Fruit fly (Drosophila melanogaster) whole organism, wandering third instar larva: ENCODE results near the gene CG9626.
A peak's percentile ranks its signal among the peaks of the same experiment; 100 is the strongest.

Experiments
- Abd-B ChIP-seq: fragments of >200 bp; optimal IDR thresholded peaks from 2 replicates; lab custom pipeline; 2017; ENCODE audit warnings: missing biosample characterization, missing genetic modification characterization
- CG32264 ChIP-seq: fragments of 200-800 bp; sonication (Bioruptor generic); optimal IDR thresholded peaks from 2 replicates; lab custom pipeline; 2016; ENCODE audit warnings: missing biosample characterization, missing genetic modification characterization
- CG9705 ChIP-seq: fragments of 200-800 bp; sonication (Bioruptor generic); optimal IDR thresholded peaks from 2 replicates; lab custom pipeline; 2018; ENCODE audit warnings: missing biosample characterization, mild to moderate bottlenecking, missing genetic modification characterization
- CrebA ChIP-seq: fragments of 200-800 bp; sonication (Bioruptor generic); optimal IDR thresholded peaks from 2 replicates; lab custom pipeline; 2016; ENCODE audit warnings: missing biosample characterization, mild to moderate bottlenecking, missing genetic modification characterization, borderline replicate concordance
- Dfd ChIP-seq: fragments of >200 bp; optimal IDR thresholded peaks from 2 replicates; lab custom pipeline; 2017; ENCODE audit warnings: missing biosample characterization, missing genetic modification characterization
- Dif ChIP-seq: fragments of 200-275, 200-300 bp; sonication (Bioruptor generic); optimal IDR thresholded peaks from 2 replicates; lab custom pipeline; 2018; ENCODE audit warnings: missing biosample characterization, missing genetic modification characterization; ENCODE audit not compliant: partially characterized antibody
- GATAd ChIP-seq: sonication (Bioruptor generic); optimal IDR thresholded peaks from 2 replicates; lab custom pipeline; 2016; ENCODE audit warnings: missing biosample characterization, missing genetic modification characterization
- HLH106 ChIP-seq: fragments of 200-800 bp; optimal IDR thresholded peaks from 3 replicates; lab custom pipeline; 2019; ENCODE audit warnings: missing biosample characterization, mild to moderate bottlenecking, missing genetic modification characterization, moderate library complexity
- Hnf4 ChIP-seq: fragments of 200-800 bp; sonication (Bioruptor generic); optimal IDR thresholded peaks from 2 replicates; lab custom pipeline; 2016; ENCODE audit warnings: missing biosample characterization, mild to moderate bottlenecking, missing genetic modification characterization
- Hr78 ChIP-seq: fragments of >200 bp; optimal IDR thresholded peaks from 2 replicates; lab custom pipeline; 2017; ENCODE audit warnings: missing biosample characterization, missing genetic modification characterization
- Hr83 ChIP-seq: fragments of 200-300 bp; sonication (Bioruptor generic); optimal IDR thresholded peaks from 2 replicates; lab custom pipeline; 2016; ENCODE audit warnings: missing biosample characterization, mild to moderate bottlenecking, missing genetic modification characterization, moderate library complexity; ENCODE audit not compliant: poor library complexity, severe bottlenecking
- Jra ChIP-seq: sonication (Bioruptor generic); optimal IDR thresholded peaks from 2 replicates; lab custom pipeline; 2016; ENCODE audit warnings: missing biosample characterization, missing genetic modification characterization
- Mio ChIP-seq: sonication (Bioruptor generic); optimal IDR thresholded peaks from 2 replicates; lab custom pipeline; 2016; ENCODE audit warnings: missing biosample characterization, missing genetic modification characterization
- Myc ChIP-seq: fragments of >200 bp; optimal IDR thresholded peaks from 2 replicates; lab custom pipeline; 2017
- N ChIP-seq: fragments of >200 bp; optimal IDR thresholded peaks from 2 replicates; lab custom pipeline; 2018; ENCODE audit warnings: missing biosample characterization, missing external identifiers, missing genetic modification characterization
- OdsH ChIP-seq: fragments of 200-800 bp; sonication (Bioruptor generic); optimal IDR thresholded peaks from 2 replicates; lab custom pipeline; 2016; ENCODE audit warnings: missing biosample characterization, mild to moderate bottlenecking, missing genetic modification characterization
- Rel ChIP-seq, 2 experiments: fragments of 200-800 bp; sonication (Bioruptor generic) in 1 of 2; optimal IDR thresholded peaks; 2 replicates in 1 of 2; 3 replicates in 1 of 2; lab custom pipeline; 2016 to 2019; ENCODE audit warnings: mild to moderate bottlenecking in 2 of 2, missing biosample characterization in 2 of 2, missing genetic modification characterization in 2 of 2, moderate library complexity in 1 of 2
- Sp1 ChIP-seq: fragments of 200-800 bp; sonication (Bioruptor generic); optimal IDR thresholded peaks from 3 replicates; lab custom pipeline; 2019; ENCODE audit warnings: missing biosample characterization, mild to moderate bottlenecking, missing genetic modification characterization, moderate library complexity
- Vsx2 ChIP-seq: fragments of 200-300, 225-300 bp; sonication (Bioruptor generic); optimal IDR thresholded peaks from 2 replicates; lab custom pipeline; 2018; ENCODE audit warnings: missing biosample characterization, missing genetic modification characterization; ENCODE audit not compliant: partially characterized antibody
- br ChIP-seq: fragments of 200-800 bp; sonication (Bioruptor generic); optimal IDR thresholded peaks from 2 replicates; lab custom pipeline; 2016; ENCODE audit warnings: missing biosample characterization, missing genetic modification characterization
- brk ChIP-seq: fragments of 200-800 bp; sonication (Bioruptor generic); optimal IDR thresholded peaks from 2 replicates; lab custom pipeline; 2016; ENCODE audit warnings: missing biosample characterization, mild to moderate bottlenecking, missing genetic modification characterization
- dmrt93B ChIP-seq: fragments of 200-800 bp; sonication (Bioruptor generic); optimal IDR thresholded peaks from 2 replicates; lab custom pipeline; 2018; ENCODE audit warnings: missing biosample characterization, mild to moderate bottlenecking, missing genetic modification characterization
- dsf ChIP-seq: sonication (Bioruptor generic); optimal IDR thresholded peaks from 2 replicates; lab custom pipeline; 2016; ENCODE audit warnings: missing biosample characterization, missing genetic modification characterization, borderline replicate concordance
- ey ChIP-seq: fragments of 200-800 bp; sonication (Bioruptor generic); optimal IDR thresholded peaks from 2 replicates; lab custom pipeline; 2016; ENCODE audit warnings: missing biosample characterization, missing genetic modification characterization
- foxo ChIP-seq, 2 experiments: fragments of 200-800 bp; sonication (Bioruptor generic); optimal IDR thresholded peaks; 2 replicates in 1 of 2; 3 replicates in 1 of 2; lab custom pipeline; 2016 to 2017; ENCODE audit warnings: missing biosample characterization in 2 of 2, missing genetic modification characterization in 2 of 2
- fru ChIP-seq: fragments of 200-800 bp; sonication (Bioruptor generic); optimal IDR thresholded peaks from 3 replicates; lab custom pipeline; 2016; ENCODE audit warnings: missing biosample characterization, mild to moderate bottlenecking, missing genetic modification characterization
- h ChIP-seq: fragments of 200-800 bp; sonication (Bioruptor generic); optimal IDR thresholded peaks from 3 replicates; lab custom pipeline; 2016; ENCODE audit warnings: missing biosample characterization, mild to moderate bottlenecking, missing genetic modification characterization
- jim ChIP-seq: fragments of 175-275, 200-325 bp; sonication (Bioruptor generic); optimal IDR thresholded peaks from 2 replicates; lab custom pipeline; 2016; ENCODE audit warnings: missing biosample characterization, mild to moderate bottlenecking, missing genetic modification characterization
- lola ChIP-seq: fragments of >200 bp; optimal IDR thresholded peaks from 2 replicates; lab custom pipeline; 2017; ENCODE audit warnings: missing biosample characterization, missing genetic modification characterization
- pan ChIP-seq: fragments of >200 bp; optimal IDR thresholded peaks from 2 replicates; lab custom pipeline; 2017
- psq ChIP-seq: fragments of 200-800 bp; sonication (Bioruptor generic); optimal IDR thresholded peaks from 3 replicates; lab custom pipeline; 2017; ENCODE audit warnings: missing biosample characterization, mild to moderate bottlenecking, missing genetic modification characterization, moderate library complexity
- rgr ChIP-seq: fragments of 200-800 bp; sonication (Bioruptor generic); optimal IDR thresholded peaks from 3 replicates; lab custom pipeline; 2016; ENCODE audit warnings: missing biosample characterization, mild to moderate bottlenecking, missing genetic modification characterization
- sage ChIP-seq: fragments of 200-800 bp; sonication (Bioruptor generic); optimal IDR thresholded peaks from 2 replicates; lab custom pipeline; 2016; ENCODE audit warnings: missing biosample characterization, mild to moderate bottlenecking, missing genetic modification characterization
- sv ChIP-seq: fragments of 200-800 bp; sonication (Bioruptor generic); optimal IDR thresholded peaks from 3 replicates; lab custom pipeline; 2016; ENCODE audit warnings: missing biosample characterization, missing genetic modification characterization
- tai ChIP-seq: sonication (Bioruptor generic); optimal IDR thresholded peaks from 2 replicates; lab custom pipeline; 2016; ENCODE audit warnings: missing biosample characterization, missing genetic modification characterization
- usp ChIP-seq: fragments of >200 bp; optimal IDR thresholded peaks from 2 replicates; lab custom pipeline; 2017; ENCODE audit warnings: missing biosample characterization, missing genetic modification characterization
- woc ChIP-seq: sonication (Bioruptor generic); optimal IDR thresholded peaks from 2 replicates; lab custom pipeline; 2016; ENCODE audit warnings: missing biosample characterization, mild to moderate bottlenecking, missing genetic modification characterization

The CG9626 gene

dm6 chr3R:8287697-8288096, 13.1 kb downstream of the CG9626 start, which contains the start of gene Nazo:
Gene Nazo (plus strand): TSS chr3R:8287876.
- TF ChIP-seq OdsH (GFP tag; lab: Kevin White, UChicago) (no peak), CG32264 (GFP tag; lab: Kevin White, UChicago) (no peak), GATAd (GFP tag; lab: Kevin White, UChicago) (no peak), Rel (GFP tag; optimal IDR thresholded peaks at IDR 0.05; lab: Kevin White, UChicago) (no peak), Rel (tag; optimal IDR thresholded peaks at IDR 0.05; lab: Kevin White, UChicago) (peak; percentile 90)
- TF ChIP-seq, all 38 proteins: peak for 1

dm6 chr3R:8285727-8286344, 14.9 kb downstream of the CG9626 start:
- TF ChIP-seq jim (no peak), pan (no peak), Vsx2 (GFP tag; lab: Kevin White, UChicago) (no peak), Mio (GFP tag; lab: Kevin White, UChicago) (no peak), Rel (GFP tag; optimal IDR thresholded peaks at IDR 0.05; lab: Kevin White, UChicago) (no peak), Rel (tag; optimal IDR thresholded peaks at IDR 0.05; lab: Kevin White, UChicago) (no peak), usp (GFP tag; lab: Kevin White, UChicago) (no peak), brk (no peak), Myc (no peak), ey (GFP tag; lab: Kevin White, UChicago) (no peak), Dfd (GFP tag; lab: Kevin White, UChicago) (no peak), tai (GFP tag; lab: Kevin White, UChicago) (no peak), br (no peak), Dif (GFP tag; lab: Kevin White, UChicago) (no peak)
- TF ChIP-seq, all 38 proteins: peak for 0

- TF ChIP-seq HLH106 (tag; lab: Kevin White, UChicago) = no peak
- no peak for TF ChIP-seq Hr83 (GFP tag; lab: Kevin White, UChicago)
- TF ChIP-seq woc (GFP tag; lab: Kevin White, UChicago) = no peak
- TF ChIP-seq br = no peak
- no peak for TF ChIP-seq Dfd (GFP tag; lab: Kevin White, UChicago)
- no peak for TF ChIP-seq Jra (GFP tag; lab: Kevin White, UChicago)
- TF ChIP-seq tai (GFP tag; lab: Kevin White, UChicago) = no peak
- TF ChIP-seq Myc = no peak
Measured at dm6 chr3R:8284234-8284633, 16.5 kb downstream of the CG9626 start.

- peak; percentile 4 for TF ChIP-seq psq (GFP tag; lab: Kevin White, UChicago)
- peak; percentile 44 for TF ChIP-seq woc (GFP tag; lab: Kevin White, UChicago)
- TF ChIP-seq Hnf4 (GFP tag; lab: Kevin White, UChicago) = no peak
- no peak for TF ChIP-seq brk
- TF ChIP-seq br = peak; percentile 24
- no peak for TF ChIP-seq CG9705 (GFP tag; lab: Kevin White, UChicago)
- TF ChIP-seq Abd-B (GFP tag; lab: Kevin White, UChicago) = no peak
- no peak for TF ChIP-seq pan
- no peak for TF ChIP-seq usp (GFP tag; lab: Kevin White, UChicago)
- TF ChIP-seq fru (GFP tag; lab: Kevin White, UChicago) = peak; percentile 39
- peak; percentile 44 for TF ChIP-seq Sp1 (GFP tag; lab: Kevin White, UChicago)
- TF ChIP-seq sage (GFP tag; lab: Kevin White, UChicago) = no peak
- TF ChIP-seq N (GFP tag; lab: Kevin White, UChicago) = no peak
- no peak for TF ChIP-seq Mio (GFP tag; lab: Kevin White, UChicago)
- peak; percentile 46 for TF ChIP-seq rgr (GFP tag; lab: Kevin White, UChicago)
- peak; percentile 51 for TF ChIP-seq HLH106 (tag; lab: Kevin White, UChicago)
- TF ChIP-seq foxo (GFP tag; optimal IDR thresholded peaks at IDR 0.05; lab: Kevin White, UChicago) = peak in 1 of 2 experiments; percentile 38
- TF ChIP-seq Jra (GFP tag; lab: Kevin White, UChicago) = no peak
- TF ChIP-seq GATAd (GFP tag; lab: Kevin White, UChicago) = no peak
- no peak for TF ChIP-seq dsf (GFP tag; lab: Kevin White, UChicago)
- TF ChIP-seq sv (GFP tag; lab: Kevin White, UChicago) = no peak
- TF ChIP-seq lola (GFP tag; lab: Kevin White, UChicago) = no peak
- TF ChIP-seq Hr83 (GFP tag; lab: Kevin White, UChicago) = no peak
- TF ChIP-seq Dfd (GFP tag; lab: Kevin White, UChicago) = no peak
- peak; percentile 27 for TF ChIP-seq OdsH (GFP tag; lab: Kevin White, UChicago)
- TF ChIP-seq ey (GFP tag; lab: Kevin White, UChicago) = peak; percentile 48
- TF ChIP-seq Rel (GFP tag; optimal IDR thresholded peaks at IDR 0.05; lab: Kevin White, UChicago) = no peak
- no peak for TF ChIP-seq Rel (tag; optimal IDR thresholded peaks at IDR 0.05; lab: Kevin White, UChicago)
- TF ChIP-seq Dif (GFP tag; lab: Kevin White, UChicago) = no peak
- no peak for TF ChIP-seq CG32264 (GFP tag; lab: Kevin White, UChicago)
- no peak for TF ChIP-seq Vsx2 (GFP tag; lab: Kevin White, UChicago)
- TF ChIP-seq dmrt93B (GFP tag; lab: Kevin White, UChicago) = no peak
- no peak for TF ChIP-seq tai (GFP tag; lab: Kevin White, UChicago)
- no peak for TF ChIP-seq Hr78 (GFP tag; lab: Kevin White, UChicago)
- TF ChIP-seq CrebA (GFP tag; lab: Kevin White, UChicago) = no peak
- no peak for TF ChIP-seq jim
- TF ChIP-seq h (GFP tag; lab: Kevin White, UChicago) = peak; percentile 51
Measured at dm6 chr3R:8282727-8283126, 18.1 kb downstream of the CG9626 start.
